Worm (Caenorhabditis elegans): Measurements from ENCODE around the gene C13A2.4.

C13A2.4 gene

ce11 chrV:7264042-7264441 lies 15.1 kb upstream of the C13A2.4 start, which contains the start of gene C13A2.9:
TSS of gene C13A2.9 (minus strand) at chrV:7264142.
- TF ChIP-seq ceh-90 (tag; optimal IDR thresholded peaks at IDR 0.05) (no peak), skn-1 (tag; optimal IDR thresholded peaks at IDR 0.05) (no peak), unc-62 (GFP tag; optimal IDR thresholded peaks at IDR 0.05) (no peak), hpl-2 (GFP tag; optimal IDR thresholded peaks at IDR 0.05) (no peak), swsn-7 (tag; optimal IDR thresholded peaks at IDR 0.05) (no peak), nhr-90 (tag; optimal IDR thresholded peaks at IDR 0.05; ENCODE audit: poor library complexity) (no peak), nhr-76 (tag; optimal IDR thresholded peaks at IDR 0.05) (no peak), lin-35 (GFP tag; optimal IDR thresholded peaks at IDR 0.05) (no peak), ztf-11 (tag; optimal IDR thresholded peaks at IDR 0.05) (no peak), mep-1 (tag; optimal IDR thresholded peaks at IDR 0.05) (no peak), egl-13 (tag; optimal IDR thresholded peaks at IDR 0.05) (no peak), zip-4 (GFP tag; optimal IDR thresholded peaks at IDR 0.05) (no peak), lsy-2 (tag; optimal IDR thresholded peaks at IDR 0.05) (no peak), nhr-71 (tag; optimal IDR thresholded peaks at IDR 0.05) (no peak)

ce11 chrV:7266021-7266420 lies 13.2 kb upstream of the C13A2.4 start, which contains the start of gene C13A2.7:
TSS of gene C13A2.7 (plus strand) at chrV:7266321.
- TF ChIP-seq lin-39 (tag; optimal IDR thresholded peaks at IDR 0.05): no peak
- no peak for TF ChIP-seq sup-37 (GFP tag; optimal IDR thresholded peaks at IDR 0.05)
- no peak for TF ChIP-seq dpl-1 (GFP tag; optimal IDR thresholded peaks at IDR 0.05)
- no peak for TF ChIP-seq rnt-1 (tag; optimal IDR thresholded peaks at IDR 0.05)
- TF ChIP-seq ceh-88 (GFP tag; IDR thresholded peaks at IDR 0.05): no peak
- TF ChIP-seq aly-2 (tag; optimal IDR thresholded peaks at IDR 0.05): no peak
- TF ChIP-seq elt-2 (tag; optimal IDR thresholded peaks at IDR 0.05): no peak
- TF ChIP-seq fkh-4 (tag; optimal IDR thresholded peaks at IDR 0.05; ENCODE audit: borderline replicate concordance): no peak
- no peak for TF ChIP-seq tbx-2 (tag; optimal IDR thresholded peaks at IDR 0.05)
- no peak for TF ChIP-seq ztf-4 (tag; optimal IDR thresholded peaks at IDR 0.05)
- TF ChIP-seq mef-2 (tag; optimal IDR thresholded peaks at IDR 0.05): no peak
- no peak for TF ChIP-seq nhr-84 (tag; optimal IDR thresholded peaks at IDR 0.05)
- no peak for TF ChIP-seq fos-1 (tag; optimal IDR thresholded peaks at IDR 0.05)
- TF ChIP-seq lin-13 (GFP tag; optimal IDR thresholded peaks at IDR 0.05): no peak
- TF ChIP-seq nhr-20 (tag; optimal IDR thresholded peaks at IDR 0.05): no peak
- TF ChIP-seq irx-1 (tag; optimal IDR thresholded peaks at IDR 0.05): no peak
- no peak for TF ChIP-seq egl-13 (tag; optimal IDR thresholded peaks at IDR 0.05)

ce11 chrV:7269399-7269798 lies 9.8 kb upstream of the C13A2.4 start, which contains the start of gene C13A2.6:
TSS of gene C13A2.6 (plus strand) at chrV:7269699.
- TF ChIP-seq hlh-17 (GFP tag; optimal IDR thresholded peaks at IDR 0.05; ENCODE audit: borderline replicate concordance) (no peak), isw-1 (GFP tag; IDR thresholded peaks at IDR 0.05) (no peak), mdl-1 (tag; optimal IDR thresholded peaks at IDR 0.05) (no peak), Y116A8C.19 (tag; optimal IDR thresholded peaks at IDR 0.05; ENCODE audit: borderline replicate concordance) (no peak), mef-2 (tag; optimal IDR thresholded peaks at IDR 0.05) (no peak), mab-9 (GFP tag; IDR thresholded peaks at IDR 0.05) (no peak), aly-2 (tag; optimal IDR thresholded peaks at IDR 0.05) (no peak), irx-1 (tag; optimal IDR thresholded peaks at IDR 0.05) (no peak), alr-1 (tag; optimal IDR thresholded peaks at IDR 0.05; ENCODE audit: borderline replicate concordance) (no peak), sptf-1 (tag; optimal IDR thresholded peaks at IDR 0.05) (no peak), lin-39 (tag; optimal IDR thresholded peaks at IDR 0.05) (no peak), xbp-1 (tag; optimal IDR thresholded peaks at IDR 0.05) (no peak), nhr-47 (tag; optimal IDR thresholded peaks at IDR 0.05) (no peak), fos-1 (tag; optimal IDR thresholded peaks at IDR 0.05) (no peak), skn-1 (tag; optimal IDR thresholded peaks at IDR 0.05) (no peak), hlh-4 (tag; optimal IDR thresholded peaks at IDR 0.05) (no peak), nhr-11 (tag; optimal IDR thresholded peaks at IDR 0.05) (no peak), zag-1 (tag; optimal IDR thresholded peaks at IDR 0.05) (no peak)

Measured in whole organism, L1 larva.